Worm (Caenorhabditis elegans) whole organism, L1 larva: ENCODE results near the gene utp-20.

Experiments used
- C34B4.2 ChIP-seq: sonication (generic microtip); optimal IDR thresholded peaks from 2 replicates; lab custom pipeline; 2017; ENCODE audit warnings: mild to moderate bottlenecking, missing genetic modification characterization, missing compliant biosample characterization
- ama-1 ChIP-seq: fragments of 150-350 bp; optimal IDR thresholded peaks from 2 replicates; lab custom pipeline; 2014
- blmp-1 ChIP-seq: fragments of 150-350 bp; optimal IDR thresholded peaks from 2 replicates; lab custom pipeline; 2014; ENCODE audit warnings: missing biosample characterization, missing genetic modification characterization
- ceh-63 ChIP-seq: fragments of 200-800 bp; sonication (Bioruptor generic); optimal IDR thresholded peaks from 2 replicates; lab custom pipeline; 2018; ENCODE audit warnings: mild to moderate bottlenecking, missing genetic modification characterization, missing compliant biosample characterization
- ceh-8 ChIP-seq: fragments of 200-800 bp; sonication (Bioruptor generic); optimal IDR thresholded peaks from 2 replicates; lab custom pipeline; 2018; ENCODE audit warnings: mild to moderate bottlenecking, missing genetic modification characterization, moderate library complexity, missing compliant biosample characterization
- ceh-90 ChIP-seq: sonication (generic microtip); optimal IDR thresholded peaks from 2 replicates; lab custom pipeline; 2016; ENCODE audit warnings: missing genetic modification characterization, missing compliant biosample characterization
- ces-1 ChIP-seq: fragments of 150-350 bp; optimal IDR thresholded peaks from 2 replicates; lab custom pipeline; 2014; ENCODE audit warnings: missing biosample characterization, missing genetic modification reagents, missing genetic modification characterization
- dpl-1 ChIP-seq, 3 experiments: fragments of 150-350 bp in 2 of 3; sonication (generic microtip) in 1 of 3; optimal IDR thresholded peaks; 2 replicates each; lab custom pipeline; 2014 to 2017; ENCODE audit warnings: missing biosample characterization in 3 of 3, missing genetic modification characterization in 3 of 3, missing genetic modification reagents in 3 of 3
- efl-1 ChIP-seq, 4 experiments: fragments of 150-350 bp; optimal IDR thresholded peaks in 3 of 4; peaks in 1 of 4; 1 replicate in 1 of 4; 2 replicates in 3 of 4; lab custom pipeline; 2014; ENCODE audit warnings: missing biosample characterization in 2 of 4, missing genetic modification characterization in 2 of 4, missing genetic modification reagents in 2 of 4
- elt-3 ChIP-seq, 6 experiments: fragments of 150-350 bp in 1 of 6; sonication (generic microtip); optimal IDR thresholded peaks; 2 replicates each; lab custom pipeline; 2017 to 2018; ENCODE audit warnings: missing biosample characterization in 6 of 6, missing genetic modification characterization in 6 of 6, inconsistent platforms in 1 of 6
- ets-5 ChIP-seq: fragments of 200-800 bp; sonication (Bioruptor generic); IDR thresholded peaks from 2 replicates; pipeline ENCODE4 v1.3.6; 2022; ENCODE audit warnings: missing genetic modification characterization, missing compliant biosample characterization
- fos-1 ChIP-seq: fragments of 150-350 bp; optimal IDR thresholded peaks from 2 replicates; lab custom pipeline; 2014; ENCODE audit warnings: missing biosample characterization, missing genetic modification characterization
- hlh-17 ChIP-seq: fragments of 200-800 bp; sonication (Bioruptor generic); optimal IDR thresholded peaks from 2 replicates; lab custom pipeline; 2018; ENCODE audit warnings: missing genetic modification characterization, mild to moderate bottlenecking, missing compliant biosample characterization, moderate library complexity, borderline replicate concordance
- jun-1 ChIP-seq: fragments of 150-350 bp; optimal IDR thresholded peaks from 2 replicates; lab custom pipeline; 2014; ENCODE audit warnings: missing biosample characterization, missing genetic modification reagents, missing genetic modification characterization
- lin-15B ChIP-seq: fragments of 150-350 bp; sonication (generic microtip); optimal IDR thresholded peaks from 3 replicates; lab custom pipeline; 2014; ENCODE audit warnings: missing biosample characterization, missing genetic modification characterization
- lin-35 ChIP-seq, 2 experiments: fragments of 150-350 bp; optimal IDR thresholded peaks; 2 replicates each; lab custom pipeline; 2014; ENCODE audit warnings: missing biosample characterization in 2 of 2, missing genetic modification characterization in 2 of 2, missing genetic modification reagents in 2 of 2
- lin-39 ChIP-seq: fragments of 150-350 bp; optimal IDR thresholded peaks from 2 replicates; lab custom pipeline; 2014; ENCODE audit warnings: missing biosample characterization, missing genetic modification reagents, missing genetic modification characterization
- lsy-2 ChIP-seq, 2 experiments: fragments of 150-350 bp; optimal IDR thresholded peaks; 2 replicates each; lab custom pipeline; 2014; ENCODE audit warnings: missing biosample characterization in 2 of 2, missing genetic modification characterization in 2 of 2
- mdl-1 ChIP-seq, 2 experiments: fragments of 150-350 bp; optimal IDR thresholded peaks; 2 replicates each; lab custom pipeline; 2014 to 2017; ENCODE audit warnings: missing biosample characterization in 2 of 2, missing genetic modification characterization in 2 of 2, inconsistent platforms in 1 of 2
- mef-2 ChIP-seq: fragments of 150-350 bp; optimal IDR thresholded peaks from 2 replicates; lab custom pipeline; 2014; ENCODE audit warnings: missing biosample characterization, missing genetic modification characterization
- mep-1 ChIP-seq: fragments of 150-350 bp; optimal IDR thresholded peaks from 2 replicates; lab custom pipeline; 2014; ENCODE audit warnings: missing biosample characterization, missing genetic modification characterization
- nhr-237 ChIP-seq: fragments of 150-350 bp; optimal IDR thresholded peaks from 2 replicates; lab custom pipeline; 2014; ENCODE audit warnings: missing biosample characterization, missing genetic modification characterization
- nhr-84 ChIP-seq: sonication (generic microtip); optimal IDR thresholded peaks from 2 replicates; lab custom pipeline; 2017; ENCODE audit warnings: missing biosample characterization, missing genetic modification characterization
- pag-3 ChIP-seq: sonication (generic microtip); optimal IDR thresholded peaks from 2 replicates; lab custom pipeline; 2017; ENCODE audit warnings: missing genetic modification characterization, mild to moderate bottlenecking, missing compliant biosample characterization, antibody characterized with exemption, borderline replicate concordance; ENCODE audit not compliant: insufficient read depth
- skn-1 ChIP-seq: fragments of 150-350 bp; optimal IDR thresholded peaks from 2 replicates; lab custom pipeline; 2014; ENCODE audit warnings: missing biosample characterization, missing genetic modification characterization
- sptf-1 ChIP-seq: fragments of 150-350 bp; optimal IDR thresholded peaks from 2 replicates; lab custom pipeline; 2014; ENCODE audit warnings: missing biosample characterization, missing genetic modification characterization
- sup-37 ChIP-seq: fragments of 200-800 bp; sonication (Bioruptor generic); optimal IDR thresholded peaks from 2 replicates; lab custom pipeline; 2018; ENCODE audit warnings: mild to moderate bottlenecking, missing genetic modification characterization, missing compliant biosample characterization
- tbx-2 ChIP-seq: sonication (generic microtip); optimal IDR thresholded peaks from 2 replicates; lab custom pipeline; 2016; ENCODE audit warnings: missing genetic modification characterization, missing compliant biosample characterization
- tlp-1 ChIP-seq: fragments of 150-350 bp; optimal IDR thresholded peaks from 2 replicates; lab custom pipeline; 2014; ENCODE audit warnings: missing biosample characterization, missing genetic modification characterization
- vab-15 ChIP-seq: sonication (generic microtip); optimal IDR thresholded peaks from 2 replicates; lab custom pipeline; 2017; ENCODE audit warnings: missing genotype, mild to moderate bottlenecking, missing genetic modification characterization, missing compliant biosample characterization

The utp-20 gene

DNA sequence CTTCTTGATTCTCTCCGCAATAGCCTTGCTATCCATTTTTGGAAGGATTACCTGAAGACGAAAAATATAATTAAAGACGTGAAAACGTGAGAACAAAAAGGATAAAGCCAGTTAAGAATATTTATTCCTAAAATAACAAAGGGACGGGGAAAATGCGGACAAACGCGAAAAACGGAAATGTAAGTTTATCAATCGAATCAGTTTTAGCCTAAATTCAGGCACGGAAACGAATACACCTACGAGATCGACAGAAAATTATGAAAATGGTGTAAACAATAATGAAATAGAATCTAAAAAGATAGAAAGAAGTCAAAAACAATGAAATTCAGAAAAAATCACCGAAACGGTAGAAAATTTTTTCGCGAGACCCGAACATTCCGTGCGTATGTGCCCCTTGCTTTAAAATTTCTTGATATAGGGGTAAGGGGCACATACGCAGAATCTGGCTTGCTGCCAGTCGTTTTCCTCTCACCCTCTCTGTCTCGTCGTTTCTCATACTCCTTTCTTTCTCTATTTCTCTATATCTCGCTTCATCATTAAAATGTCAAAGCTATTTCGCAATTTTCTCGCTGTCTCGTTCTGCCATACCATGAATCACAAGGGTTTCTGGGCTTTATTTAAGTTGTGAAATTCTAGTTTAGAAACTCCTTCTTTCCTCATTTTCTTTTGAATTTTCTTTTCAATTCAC is 52.6 kb downstream of the utp-20 start, which contains the start of gene icd-1 (continued):
- TF ChIP-seq ets-5 (no peak), C34B4.2 (tag; lab: Kevin White, UChicago) (no peak), efl-1 (optimal IDR thresholded peaks at IDR 0.05; lab: Kevin White, UChicago) (peak; percentile 93 to 96), efl-1 (GFP tag; optimal IDR thresholded peaks at IDR 0.05 in 1 of 2; lab: Kevin White, UChicago) (peak; percentile 73 to 98), ceh-90 (tag; lab: Kevin White, UChicago) (peak; percentile 28), mef-2 (peak; percentile 67), blmp-1 (tag; lab: Kevin White, UChicago) (peak; percentile 79)

DNA sequence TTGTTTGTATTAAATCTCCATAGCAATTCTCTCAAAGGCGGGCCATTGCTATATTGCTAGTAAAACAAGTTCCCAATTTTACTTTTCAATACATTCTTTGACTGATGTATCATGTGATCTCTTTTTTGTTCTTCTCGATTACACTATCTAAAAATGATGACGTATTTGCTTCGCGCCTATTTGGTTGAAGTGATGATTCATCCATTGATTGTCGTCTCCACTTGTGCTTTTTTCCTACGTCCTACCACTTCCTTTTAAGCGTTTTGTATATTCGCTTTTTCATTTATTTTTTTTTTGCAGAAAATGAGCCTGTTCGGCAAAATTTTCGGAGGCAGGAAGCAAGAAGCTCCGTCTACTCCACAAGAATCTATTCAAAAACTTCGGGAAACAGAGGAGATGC is 53.2 kb downstream of the utp-20 start, which contains the start of gene vps-32.1:
Gene vps-32.1, plus strand, starts transcription at position 301 of the 400 bp plus-strand sequence.
- TF ChIP-seq dpl-1 (GFP tag; optimal IDR thresholded peaks at IDR 0.05; lab: Kevin White, UChicago) (peak in 1 of 3 experiments; percentile 15), jun-1 (tag; lab: Kevin White, UChicago) (peak; percentile 49), fos-1 (tag; lab: Kevin White, UChicago) (peak; percentile 40), ceh-8 (GFP tag; lab: Kevin White, UChicago) (no peak), ceh-63 (no peak), pag-3 (tag; lab: Kevin White, UChicago) (no peak), blmp-1 (tag; lab: Kevin White, UChicago) (peak; percentile 28), elt-3 (tag; optimal IDR thresholded peaks at IDR 0.05; lab: Kevin White, UChicago) (peak in 1 of 6 experiments; percentile 29), lin-35 (GFP tag; optimal IDR thresholded peaks at IDR 0.05; lab: Kevin White, UChicago) (peak in 1 of 2 experiments; percentile 4)

DNA sequence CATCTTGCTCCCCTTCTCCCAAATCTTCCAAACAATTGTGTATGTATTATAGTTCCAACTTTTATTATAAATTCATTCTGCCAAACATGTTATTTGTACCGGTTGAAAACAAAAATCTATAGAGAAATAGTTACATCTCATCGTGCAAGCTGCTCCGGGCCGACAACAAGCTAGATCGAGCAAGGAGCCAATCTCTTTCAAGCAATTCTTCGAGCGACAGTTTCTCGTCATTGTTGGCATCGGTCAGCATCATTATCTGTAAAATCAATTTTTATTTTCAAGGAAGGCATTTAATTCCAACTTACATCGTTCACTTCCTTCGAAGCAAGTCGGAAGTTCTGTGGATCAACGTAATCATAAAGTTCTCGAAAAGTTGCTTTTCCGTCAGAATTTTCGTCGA is 54.8 kb downstream of the utp-20 start:
- TF ChIP-seq efl-1 (optimal IDR thresholded peaks at IDR 0.05; lab: Kevin White, UChicago) = no peak
- peak in 1 of 2 experiments; percentile 69 for TF ChIP-seq efl-1 (GFP tag; optimal IDR thresholded peaks at IDR 0.05 in 1 of 2; lab: Kevin White, UChicago)
- no peak for TF ChIP-seq ceh-63
- peak; percentile 18 for TF ChIP-seq ama-1 (lab: Kevin White, UChicago)

DNA sequence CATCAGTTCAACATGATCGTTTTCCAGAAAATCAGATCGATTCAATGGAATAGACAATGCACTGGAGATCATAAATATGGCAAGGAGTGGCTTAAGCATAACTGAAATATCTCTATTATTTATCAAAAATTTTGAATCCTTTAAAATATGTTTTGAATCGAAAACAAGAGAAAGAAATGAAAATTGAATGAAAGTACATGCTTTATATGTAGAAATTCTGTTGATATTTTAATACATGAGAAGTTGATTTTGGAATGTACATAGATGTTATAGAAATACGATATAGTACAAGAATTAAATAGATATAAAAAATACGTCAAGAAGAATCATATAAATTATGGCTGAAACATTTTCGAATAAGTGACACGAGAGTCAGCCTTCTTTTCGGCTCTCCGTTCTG is 56.1 kb downstream of the utp-20 start, which contains the start of gene C56C10.9:
Gene C56C10.9, minus strand, starts transcription at position 101 of the 400 bp plus-strand sequence.
- TF ChIP-seq jun-1 (tag; lab: Kevin White, UChicago) = no peak

DNA sequence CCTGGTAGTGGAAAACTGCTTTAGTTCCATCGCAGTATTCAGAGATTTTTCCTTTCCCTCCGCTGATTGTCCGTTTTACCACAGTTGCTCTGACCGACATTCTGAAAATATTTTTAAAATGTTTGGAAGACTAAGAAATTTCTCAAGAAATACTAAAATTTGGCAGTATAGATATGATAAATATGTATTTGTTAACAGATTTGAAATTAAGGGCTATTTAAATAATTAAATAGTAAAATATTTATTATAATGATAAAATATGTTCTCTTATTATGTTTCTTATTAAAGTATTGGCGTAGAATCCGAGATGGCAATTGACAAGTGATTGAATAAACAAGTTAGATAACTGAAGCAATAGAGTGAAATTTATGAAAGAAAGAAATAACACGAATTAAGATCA is 58.0 kb downstream of the utp-20 start, which contains the start of gene aipr-1:
Gene aipr-1, minus strand, starts transcription at position 101 of the 400 bp plus-strand sequence.
- TF ChIP-seq nhr-84 (no peak), skn-1 (no peak), mdl-1 (tag; optimal IDR thresholded peaks at IDR 0.05; lab: Kevin White, UChicago) (no peak), tbx-2 (tag; lab: Kevin White, UChicago) (no peak), lin-39 (tag; lab: Kevin White, UChicago) (no peak), ces-1 (GFP tag; lab: Kevin White, UChicago) (no peak), sptf-1 (no peak), lin-15B (no peak), hlh-17 (GFP tag; lab: Kevin White, UChicago) (no peak), blmp-1 (tag; lab: Kevin White, UChicago) (no peak), efl-1 (optimal IDR thresholded peaks at IDR 0.05; lab: Kevin White, UChicago) (no peak), efl-1 (GFP tag; optimal IDR thresholded peaks at IDR 0.05 in 1 of 2; lab: Kevin White, UChicago) (no peak), vab-15 (no peak), sup-37 (GFP tag; lab: Kevin White, UChicago) (no peak), mep-1 (tag; lab: Kevin White, UChicago) (no peak), nhr-237 (tag; lab: Kevin White, UChicago) (no peak), tlp-1 (tag; lab: Kevin White, UChicago) (no peak), lsy-2 (tag; optimal IDR thresholded peaks at IDR 0.05; lab: Kevin White, UChicago) (no peak)
